Fruit fly (Drosophila melanogaster) Kc167 (cell line): ENCODE data around the gene CG8360.

Experiments
- Myc ChIP-seq: fragments of >200 bp; optimal IDR thresholded peaks from 2 replicates; lab custom pipeline; 2017; ENCODE audit warnings: missing external identifiers
- Sin3A ChIP-seq: fragments of >200 bp; optimal IDR thresholded peaks from 2 replicates; lab custom pipeline; 2018; ENCODE audit warnings: missing external identifiers
- h ChIP-seq: fragments of >200 bp; optimal IDR thresholded peaks from 3 replicates; lab custom pipeline; 2018; ENCODE audit warnings: missing external identifiers
- insv ChIP-seq: fragments of >200 bp; optimal IDR thresholded peaks from 3 replicates; lab custom pipeline; 2018; ENCODE audit warnings: missing external identifiers
- psq ChIP-seq: fragments of >200 bp; optimal IDR thresholded peaks from 2 replicates; lab custom pipeline; 2017; ENCODE audit warnings: missing external identifiers
- ttk ChIP-seq: sonication (Bioruptor generic); optimal IDR thresholded peaks from 2 replicates; lab custom pipeline; 2017; ENCODE audit warnings: missing external identifiers

dm6 chr2L:8233571-8233970 lies 20.8 kb downstream of the CG8360 start:
- TF ChIP-seq insv (lab: Kevin White, UChicago) (no peak), ttk (lab: Kevin White, UChicago) (no peak), Sin3A (no peak), h (lab: Kevin White, UChicago) (no peak), psq (lab: Kevin White, UChicago) (no peak), Myc (lab: Kevin White, UChicago) (no peak)
